Worm (Caenorhabditis elegans): ENCODE results near the gene T28F3.8.

Gene T28F3.8

DNA sequence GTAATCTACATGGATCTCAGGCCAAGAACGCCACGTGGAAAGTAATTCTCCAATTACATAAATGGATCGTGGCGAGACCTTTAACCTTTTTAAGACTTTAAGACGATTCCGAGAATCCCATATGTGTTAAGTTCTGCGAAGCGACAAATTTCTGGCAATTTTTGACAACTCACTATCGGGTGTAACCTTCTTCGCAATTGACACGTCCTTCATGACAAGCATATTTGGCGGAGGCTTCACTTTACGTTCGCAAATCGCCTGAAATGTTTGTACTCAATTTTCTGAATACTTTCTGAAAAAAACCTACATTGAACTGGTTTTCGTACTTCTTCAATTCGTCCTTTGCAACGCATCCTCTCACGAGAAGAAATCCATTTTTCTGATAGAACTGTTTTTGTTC lies 48.3 kb downstream of the T28F3.8 start:
- TF ChIP-seq aha-1 (tag) (peak; percentile 63), hmg-1.1 (GFP tag; IDR thresholded peaks at IDR 0.05) (no peak)
